Fruit fly (Drosophila melanogaster): ENCODE results near the gene Osi23.
A peak's percentile ranks its signal among the peaks of the same experiment; 100 is the strongest.

Gene Osi23

DNA sequence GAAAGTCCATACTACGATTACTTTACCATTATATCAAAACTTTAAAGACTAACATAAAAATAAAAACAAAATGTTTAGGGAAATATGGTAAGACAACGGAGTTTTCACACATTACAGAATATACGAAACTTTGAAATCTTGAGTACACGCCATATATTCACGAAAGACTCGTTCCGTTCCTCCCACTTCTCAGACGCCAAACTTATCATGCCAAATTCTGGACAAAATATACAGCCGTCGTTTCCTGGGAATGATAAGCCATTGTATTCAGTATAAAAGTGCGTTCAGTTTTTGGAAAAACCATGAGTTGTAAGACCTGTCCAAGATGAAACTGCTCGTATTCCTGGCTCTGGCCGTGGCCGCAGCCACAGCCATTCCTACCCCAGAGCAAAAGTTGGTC is 43.8 kb upstream of the Osi23 start, which contains the start of gene Jon99Fi:
TSS of gene Jon99Fi (plus strand) at position 301 of the 400 bp plus-strand sequence.
- TF ChIP-seq kah (GFP tag; optimal IDR thresholded peaks at IDR 0.05) (no peak), org-1 (GFP tag; optimal IDR thresholded peaks at IDR 0.05) (no peak), CG7357 (GFP tag; IDR thresholded peaks at IDR 0.05) (no peak), lilli (GFP tag; optimal IDR thresholded peaks at IDR 0.05) (peak; percentile 4)

DNA sequence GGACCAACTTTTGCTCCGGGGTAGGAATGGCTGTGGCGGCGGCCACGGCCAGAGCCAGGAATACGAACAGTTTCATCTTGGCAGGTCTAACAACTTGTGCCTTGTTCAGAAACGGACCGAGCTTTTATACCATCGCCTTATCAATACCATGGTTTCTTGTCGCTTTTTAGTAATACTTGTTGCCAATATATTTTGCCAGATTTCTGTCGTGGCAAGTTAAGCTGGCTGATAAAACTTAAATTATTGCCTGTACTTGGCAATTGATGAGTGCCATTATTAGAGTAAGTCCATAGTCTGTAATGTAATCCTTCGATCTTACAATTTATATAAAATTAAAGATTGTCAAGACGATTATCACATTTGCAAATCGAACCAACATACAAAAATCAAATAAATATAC is 43.0 kb upstream of the Osi23 start, which contains the start of gene Jon99Fii:
TSS of gene Jon99Fii (minus strand) at position 101 of the 400 bp plus-strand sequence.
- TF ChIP-seq Tbp (GFP tag; optimal IDR thresholded peaks at IDR 0.05) (no peak), mam (GFP tag; optimal IDR thresholded peaks at IDR 0.05) (no peak), Dad (GFP tag; optimal IDR thresholded peaks at IDR 0.05) (no peak), CG15696 (tag; optimal IDR thresholded peaks at IDR 0.05) (no peak), bab2 (GFP tag; optimal IDR thresholded peaks at IDR 0.05) (no peak), lilli (GFP tag; optimal IDR thresholded peaks at IDR 0.05) (no peak), CG33213 (GFP tag; optimal IDR thresholded peaks at IDR 0.05) (no peak), pnt (GFP tag; optimal IDR thresholded peaks at IDR 0.05) (no peak), CG10543 (GFP tag; optimal IDR thresholded peaks at IDR 0.05) (no peak)

DNA sequence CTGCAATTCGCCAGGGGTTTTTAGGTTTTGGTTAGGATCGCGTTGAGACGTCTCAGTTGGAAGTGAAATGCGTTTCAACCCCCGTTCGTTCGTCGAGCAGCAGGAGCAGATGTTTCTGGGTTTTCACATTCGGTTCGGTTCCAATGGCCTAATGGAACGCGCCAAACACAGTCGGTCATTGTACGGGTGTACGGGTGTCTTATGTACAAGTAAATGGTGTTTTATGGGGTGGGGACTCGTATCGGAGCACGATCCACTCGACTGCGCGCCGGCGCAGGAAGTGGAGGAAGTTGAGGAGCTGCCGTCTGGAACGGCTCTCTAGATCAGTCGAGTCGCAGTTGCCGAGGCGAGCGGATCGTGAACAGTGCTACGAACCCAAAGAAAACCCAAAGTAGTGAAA is 31.5 kb upstream of the Osi23 start, which contains the start of gene spdo:
TSS of gene spdo (plus strand) at position 318 of the 400 bp plus-strand sequence.
- TF ChIP-seq pros (GFP tag; optimal IDR thresholded peaks at IDR 0.05) (peak; percentile 99), twi (tag; optimal IDR thresholded peaks at IDR 0.05) (peak; percentile 11), HLHmδ (GFP tag; optimal IDR thresholded peaks at IDR 0.05) (peak; percentile 61), chn (GFP tag; optimal IDR thresholded peaks at IDR 0.05) (no peak), Meics (GFP tag; optimal IDR thresholded peaks at IDR 0.05) (no peak), kni (GFP tag; optimal IDR thresholded peaks at IDR 0.05) (peak; percentile 46), YL-1 (GFP tag; optimal IDR thresholded peaks at IDR 0.05) (no peak), gcm (GFP tag; optimal IDR thresholded peaks at IDR 0.05) (peak; percentile 70), nerfin-1 (tag; optimal IDR thresholded peaks at IDR 0.05) (peak; percentile 65), gsb-n (tag; optimal IDR thresholded peaks at IDR 0.05) (peak; percentile 70), CG5180 (GFP tag; optimal IDR thresholded peaks at IDR 0.05) (peak; percentile 75), Med (GFP tag) (peak; percentile 34), maf-S (GFP tag; optimal IDR thresholded peaks at IDR 0.05) (no peak), ind (GFP tag; optimal IDR thresholded peaks at IDR 0.05) (no peak), Ravus (GFP tag; IDR thresholded peaks at IDR 0.05) (no peak), ac (GFP tag; optimal IDR thresholded peaks at IDR 0.05) (peak; percentile 81), ssp (GFP tag; IDR thresholded peaks at IDR 0.05) (no peak), ewg (GFP tag; optimal IDR thresholded peaks at IDR 0.05) (peak; percentile 15), lola (GFP tag; optimal IDR thresholded peaks at IDR 0.05) (no peak), seq (GFP tag; IDR thresholded peaks at IDR 0.05) (no peak), CG2199 (GFP tag; IDR thresholded peaks at IDR 0.05) (no peak), Opbp (GFP tag; IDR thresholded peaks at IDR 0.05; ENCODE audit: partially characterized antibody) (0 out of 3 replicates have a peak, but pooled peaks have one; percentile 9)

DNA sequence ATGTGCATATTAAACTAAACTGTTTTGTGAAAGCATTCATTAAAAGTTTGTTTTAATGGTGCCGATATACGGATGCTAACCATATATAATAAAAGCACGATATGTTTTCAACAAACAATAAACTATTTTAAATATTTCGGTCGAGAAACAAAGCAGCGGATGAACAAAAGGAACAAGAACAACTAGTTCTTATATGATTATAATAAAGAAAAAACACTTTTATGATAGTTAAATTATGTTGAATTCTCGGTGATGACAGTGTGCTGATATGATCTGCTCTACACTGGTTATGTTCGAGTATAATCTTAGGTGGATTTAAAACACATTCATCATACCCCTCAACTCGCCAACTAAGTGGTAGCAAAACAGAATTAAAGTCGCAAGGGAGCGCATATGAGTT is 31.1 kb upstream of the Osi23 start:
- TF ChIP-seq pan (optimal IDR thresholded peaks at IDR 0.05) (no peak), pan (GFP tag; optimal IDR thresholded peaks at IDR 0.05 in 1 of 2, IDR thresholded peaks at IDR 0.05 in 1 of 2) (peak in 1 of 2 experiments; percentile 27), CG18262 (tag; optimal IDR thresholded peaks at IDR 0.05) (peak; percentile 34), CG17361 (GFP tag; IDR thresholded peaks at IDR 0.05) (peak; percentile 32; the same call in 1 of the 3 replicates), Camta (GFP tag; optimal IDR thresholded peaks at IDR 0.05) (no peak), pros (GFP tag; optimal IDR thresholded peaks at IDR 0.05) (no peak), CG12769 (tag; optimal IDR thresholded peaks at IDR 0.05) (no peak), dmrt11E (tag; optimal IDR thresholded peaks at IDR 0.05) (peak; percentile 47), row (GFP tag; IDR thresholded peaks at IDR 0.05) (0 out of 3 replicates have a peak, but pooled peaks have one; percentile 13), D19B (GFP tag; optimal IDR thresholded peaks at IDR 0.05) (peak; percentile 24), lola (GFP tag; optimal IDR thresholded peaks at IDR 0.05) (peak in 1 of 3 experiments; percentile 38), CG9727 (GFP tag; optimal IDR thresholded peaks at IDR 0.05) (peak; percentile 15), CG13123 (GFP tag; optimal IDR thresholded peaks at IDR 0.05) (no peak), Sry-β (GFP tag; optimal IDR thresholded peaks at IDR 0.05) (peak; percentile 62), CG30403 (GFP tag; optimal IDR thresholded peaks at IDR 0.05) (peak; percentile 7), CG2712 (tag; optimal IDR thresholded peaks at IDR 0.05) (peak; percentile 23)

Data from whole organism, embryonic.